Fruit fly (Drosophila melanogaster): Measurements from ENCODE around the gene comt.

The comt gene

dm6 chrX:13256967-13257366, 1.9 kb upstream of the comt start (continued):
- TF ChIP-seq CG3163 (GFP tag; optimal IDR thresholded peaks at IDR 0.05) (peak; percentile 76), Spps (tag; optimal IDR thresholded peaks at IDR 0.05) (peak; percentile 2), cas (GFP tag; IDR thresholded peaks at IDR 0.05) (no peak), CG7987 (GFP tag; optimal IDR thresholded peaks at IDR 0.05) (peak; percentile 6), NK7.1 (GFP tag; optimal IDR thresholded peaks at IDR 0.05) (no peak), CG3838 (GFP tag; optimal IDR thresholded peaks at IDR 0.05) (no peak), CG18599 (GFP tag; optimal IDR thresholded peaks at IDR 0.05) (peak; percentile 36), slp2 (GFP tag; optimal IDR thresholded peaks at IDR 0.05) (no peak), CG16813 (GFP tag; IDR thresholded peaks at IDR 0.05; ENCODE audit: partially characterized antibody) (no peak), HLHmδ (GFP tag; optimal IDR thresholded peaks at IDR 0.05) (peak; percentile 32), NFAT (GFP tag; IDR thresholded peaks at IDR 0.05) (peak; percentile 25; the same call in 1 of the 2 replicates), Lhr (GFP tag; optimal IDR thresholded peaks at IDR 0.05) (no peak), ap (GFP tag; IDR thresholded peaks at IDR 0.05) (no peak), CG15601 (tag; optimal IDR thresholded peaks at IDR 0.05) (no peak), CG17912 (GFP tag; optimal IDR thresholded peaks at IDR 0.05) (no peak), Sox102F (GFP tag; optimal IDR thresholded peaks at IDR 0.05) (no peak), org-1 (GFP tag; optimal IDR thresholded peaks at IDR 0.05) (no peak), zen (tag; optimal IDR thresholded peaks at IDR 0.05) (no peak), vvl (GFP tag; IDR thresholded peaks at IDR 0.05) (peak; percentile 47), seq (GFP tag; IDR thresholded peaks at IDR 0.05) (no peak), zfh1 (GFP tag; IDR thresholded peaks at IDR 0.05) (no peak), ac (GFP tag; optimal IDR thresholded peaks at IDR 0.05) (no peak), oc (tag; optimal IDR thresholded peaks at IDR 0.05) (peak; percentile 4), Oaz (GFP tag; IDR thresholded peaks at IDR 0.05) (no peak), CG12659 (GFP tag; optimal IDR thresholded peaks at IDR 0.05) (peak; percentile 19), E2f2 (GFP tag; IDR thresholded peaks at IDR 0.05) (peak; percentile 61), NC2α (GFP tag; optimal IDR thresholded peaks at IDR 0.05) (no peak), hkb (optimal IDR thresholded peaks at IDR 0.05) (no peak), hkb (GFP tag; IDR thresholded peaks at IDR 0.05) (0 out of 2 replicates have a peak, but pooled peaks have one; percentile 11), Rx (GFP tag; IDR thresholded peaks at IDR 0.05) (0 out of 2 replicates have a peak, but pooled peaks have one; percentile 11), chif (GFP tag; optimal IDR thresholded peaks at IDR 0.05) (no peak), CG8359 (GFP tag; optimal IDR thresholded peaks at IDR 0.05; ENCODE audit: borderline replicate concordance) (no peak)

- TF ChIP-seq cwo (GFP tag; optimal IDR thresholded peaks at IDR 0.05) (peak; percentile 47), gfzf (GFP tag; optimal IDR thresholded peaks at IDR 0.05) (peak; percentile 35), pzg (GFP tag; optimal IDR thresholded peaks at IDR 0.05) (peak; percentile 6), Pdp1 (GFP tag; optimal IDR thresholded peaks at IDR 0.05) (peak in 1 of 2 experiments; percentile 14), otp (GFP tag; IDR thresholded peaks at IDR 0.05) (no peak), dan (GFP tag; IDR thresholded peaks at IDR 0.05) (no peak), BEAF-32 (GFP tag; optimal IDR thresholded peaks at IDR 0.05) (peak; percentile 24), CG6254 (GFP tag; optimal IDR thresholded peaks at IDR 0.05) (no peak), CG18011 (GFP tag; optimal IDR thresholded peaks at IDR 0.05) (peak; percentile 83), CG31365 (tag; optimal IDR thresholded peaks at IDR 0.05) (peak; percentile 81), wdn (GFP tag; IDR thresholded peaks at IDR 0.05) (no peak), CG2199 (GFP tag; IDR thresholded peaks at IDR 0.05) (0 out of 3 replicates have a peak, but pooled peaks have one; percentile 13), CG9797 (GFP tag; optimal IDR thresholded peaks at IDR 0.05) (peak; percentile 10), E2f2 (GFP tag; IDR thresholded peaks at IDR 0.05) (peak; percentile 75), Stat92E (GFP tag; optimal IDR thresholded peaks at IDR 0.05) (peak in 1 of 3 experiments; percentile 7), Med (GFP tag) (peak; percentile 50), Dp (GFP tag; optimal IDR thresholded peaks at IDR 0.05) (peak; percentile 69), CG5180 (GFP tag; optimal IDR thresholded peaks at IDR 0.05) (peak; percentile 97), Dll (GFP tag; IDR thresholded peaks at IDR 0.05; ENCODE audit: partially characterized antibody) (peak; percentile 43; the same call in 2 of the 4 replicates)
These were observed 619 bp upstream of the comt start, which contains the start of the genes mew and CG15742 for dm6 chrX:13258048-13258756. mew (minus strand) TSS chrX:13258490. CG15742 (minus strand) TSS chrX:13258495.
